Worm (Caenorhabditis elegans): Measurements from ENCODE around the gene C54C6.7.

DNA sequence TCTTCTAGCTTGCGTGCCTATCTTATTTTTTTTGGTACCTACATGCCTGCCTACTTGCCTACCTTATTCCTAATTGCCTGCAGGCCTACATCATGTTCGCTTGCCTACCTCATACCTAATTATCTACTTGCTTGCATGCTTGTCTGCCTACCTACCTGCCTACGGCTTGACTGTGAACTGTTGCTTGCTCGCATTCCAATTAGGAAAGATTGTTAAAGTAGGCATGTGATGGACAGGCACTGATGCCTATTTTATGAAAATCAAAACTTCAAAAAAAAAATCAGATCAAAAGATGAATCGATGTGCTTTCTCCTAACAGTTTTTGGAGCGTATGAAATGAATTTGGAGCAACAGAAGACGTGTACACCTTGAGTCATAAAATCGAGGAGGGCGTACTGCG is 4.1 kb upstream of the C54C6.7 start:
- TF ChIP-seq elt-3 (tag; optimal IDR thresholded peaks at IDR 0.05) (no peak), lsy-2 (tag; optimal IDR thresholded peaks at IDR 0.05) (no peak), unc-62 (GFP tag; optimal IDR thresholded peaks at IDR 0.05) (no peak)
